Worm (Caenorhabditis elegans) whole organism, L4 larva: ENCODE results near the gene ddx-35.

Experiments
- D1046.2 ChIP-seq: fragments of 200-800 bp; sonication (Bioruptor generic); IDR thresholded peaks from 2 replicates; pipeline ENCODE4 v1.3.6; 2022; ENCODE audit warnings: missing genetic modification characterization, missing compliant biosample characterization
- F26F4.8 ChIP-seq: fragments of 200-800 bp; sonication (Bioruptor generic); conservative IDR thresholded peaks from 2 replicates; pipeline ENCODE4 v1.3.6; 2022; ENCODE audit warnings: missing genetic modification characterization, missing compliant biosample characterization
- F44E2.7 ChIP-seq: fragments of 200-800 bp; sonication (Bioruptor generic); IDR thresholded peaks from 2 replicates; pipeline ENCODE4 v2.1.2; 2022; ENCODE audit warnings: missing genetic modification characterization, missing compliant biosample characterization
- F49E8.2 ChIP-seq: sonication (generic microtip); optimal IDR thresholded peaks from 2 replicates; lab custom pipeline; 2016; ENCODE audit warnings: missing compliant biosample characterization, mild to moderate bottlenecking, missing genetic modification characterization, borderline replicate concordance
- Y105C5A.15 ChIP-seq: fragments of 200-800 bp; sonication (Bioruptor generic); IDR thresholded peaks from 2 replicates; pipeline ENCODE4 v1.3.6; 2022; ENCODE audit warnings: missing genetic modification characterization, missing compliant biosample characterization
- Y5F2A.4 ChIP-seq: fragments of 200-800 bp; sonication (Bioruptor generic); optimal IDR thresholded peaks from 2 replicates; lab custom pipeline; 2018; ENCODE audit warnings: mild to moderate bottlenecking, missing genetic modification characterization, missing compliant biosample characterization
- ZK337.2 ChIP-seq: fragments of 200-800 bp; sonication (Bioruptor generic); IDR thresholded peaks from 2 replicates; pipeline ENCODE4 v1.3.6; 2022; ENCODE audit warnings: missing genetic modification reagents, missing genetic modification characterization, missing compliant biosample characterization
- ZK546.5 ChIP-seq, 2 experiments: sonication (generic microtip); optimal IDR thresholded peaks; 2 replicates each; lab custom pipeline; 2017; ENCODE audit warnings: missing biosample characterization in 2 of 2, missing genetic modification characterization in 2 of 2
- aha-1 ChIP-seq: fragments of 150-350 bp; peaks from one replicate; lab custom pipeline; 2014; ENCODE audit warnings: missing biosample characterization, missing genetic modification characterization
- aly-2 ChIP-seq: sonication (generic microtip); optimal IDR thresholded peaks from 2 replicates; lab custom pipeline; 2018; ENCODE audit warnings: missing biosample characterization, missing genetic modification characterization
- arid-1 ChIP-seq: fragments of 200-800 bp; sonication (Bioruptor generic); conservative IDR thresholded peaks from 2 replicates; pipeline ENCODE4 v1.3.6; 2022; ENCODE audit warnings: missing genetic modification reagents, missing genetic modification characterization, missing compliant biosample characterization
- ceh-20 ChIP-seq: fragments of 200-800 bp; sonication (Bioruptor generic); IDR thresholded peaks from 2 replicates; pipeline ENCODE4 v1.3.6; 2022; ENCODE audit warnings: missing genetic modification reagents, missing genetic modification characterization, missing compliant biosample characterization
- ceh-32 ChIP-seq: sonication (generic microtip); optimal IDR thresholded peaks from 2 replicates; lab custom pipeline; 2016; ENCODE audit warnings: mild to moderate bottlenecking, missing genetic modification characterization, missing compliant biosample characterization; ENCODE audit not compliant: poor library complexity
- ceh-44 ChIP-seq: fragments of 200-800 bp; sonication (Bioruptor generic); IDR thresholded peaks from 2 replicates; pipeline ENCODE4 v1.3.6; 2022; ENCODE audit warnings: missing genetic modification reagents, missing genetic modification characterization, missing compliant biosample characterization
- ceh-82 ChIP-seq: sonication (generic microtip); optimal IDR thresholded peaks from 2 replicates; lab custom pipeline; 2017; ENCODE audit warnings: missing biosample characterization, missing genetic modification characterization
- ctbp-1 ChIP-seq: fragments of 200-800 bp; sonication (Bioruptor generic); IDR thresholded peaks from 2 replicates; pipeline ENCODE4 v1.3.6; 2022; ENCODE audit warnings: missing genetic modification reagents, missing genetic modification characterization, missing compliant biosample characterization
- daf-16 ChIP-seq, 3 experiments: sonication (generic microtip); optimal IDR thresholded peaks; 2 replicates each; lab custom pipeline; 2016 to 2017; ENCODE audit warnings: missing genetic modification characterization in 3 of 3, missing genetic modification reagents in 3 of 3, mild to moderate bottlenecking in 2 of 3, missing compliant biosample characterization in 2 of 3, missing biosample characterization in 1 of 3, moderate library complexity in 1 of 3
- daf-8 ChIP-seq: fragments of 200-800 bp; sonication (Bioruptor generic); IDR thresholded peaks from 2 replicates; pipeline ENCODE4 v1.3.6; 2022; ENCODE audit warnings: missing genetic modification characterization, missing compliant biosample characterization
- dmd-6 ChIP-seq: fragments of 200-800 bp; sonication (Bioruptor generic); IDR thresholded peaks from 2 replicates; pipeline ENCODE4 v1.3.6; 2022; ENCODE audit warnings: missing genetic modification reagents, missing genetic modification characterization, missing compliant biosample characterization
- dmd-8 ChIP-seq: fragments of 200-800 bp; sonication (Bioruptor generic); IDR thresholded peaks from 2 replicates; pipeline ENCODE4 v1.3.6; 2022; ENCODE audit warnings: missing genetic modification characterization, missing compliant biosample characterization
- dpl-1 ChIP-seq: fragments of 150-350 bp; optimal IDR thresholded peaks from 2 replicates; lab custom pipeline; 2014; ENCODE audit warnings: missing biosample characterization, missing genetic modification reagents, missing genetic modification characterization
- egl-43 ChIP-seq: fragments of 200-800 bp; sonication (Bioruptor generic); IDR thresholded peaks from 2 replicates; pipeline ENCODE4 v1.3.6; 2022; ENCODE audit warnings: missing genetic modification reagents, missing genetic modification characterization, missing compliant biosample characterization
- fkh-10 ChIP-seq: fragments of 150-350 bp; optimal IDR thresholded peaks from 2 replicates; lab custom pipeline; 2014; ENCODE audit warnings: missing biosample characterization, missing genetic modification reagents, missing genetic modification characterization
- gei-8 ChIP-seq: fragments of 200-800 bp; sonication (Bioruptor generic); optimal IDR thresholded peaks from 2 replicates; lab custom pipeline; 2018; ENCODE audit warnings: mild to moderate bottlenecking, missing genetic modification characterization, missing compliant biosample characterization
- hif-1 ChIP-seq, 2 experiments: sonication (generic microtip); optimal IDR thresholded peaks; 2 replicates each; lab custom pipeline; 2016 to 2017; ENCODE audit warnings: missing compliant biosample characterization in 2 of 2, missing genetic modification characterization in 2 of 2, missing genetic modification reagents in 2 of 2, missing genotype in 2 of 2, mild to moderate bottlenecking in 1 of 2
- lim-7 ChIP-seq: fragments of 200-800 bp; sonication (Bioruptor generic); IDR thresholded peaks from 2 replicates; pipeline ENCODE4 v1.3.6; 2022; ENCODE audit warnings: missing genetic modification characterization, missing compliant biosample characterization
- lin-38 ChIP-seq: fragments of 200-800 bp; sonication (Bioruptor generic); IDR thresholded peaks from 2 replicates; pipeline ENCODE4 v1.3.6; 2022; ENCODE audit warnings: missing genetic modification reagents, missing genetic modification characterization, missing compliant biosample characterization
- lsy-2 ChIP-seq, 2 experiments: fragments of 150-350 bp in 1 of 2; sonication (generic microtip) in 1 of 2; optimal IDR thresholded peaks; 2 replicates each; lab custom pipeline; 2014 to 2017; ENCODE audit warnings: missing biosample characterization in 2 of 2, missing genetic modification characterization in 2 of 2
- mep-1 ChIP-seq: fragments of 150-350 bp; sonication (generic microtip); optimal IDR thresholded peaks from 3 replicates; lab custom pipeline; 2014; ENCODE audit warnings: missing biosample characterization, missing genetic modification characterization
- mxl-3 ChIP-seq: fragments of 200-800 bp; sonication (Bioruptor generic); optimal IDR thresholded peaks from 2 replicates; lab custom pipeline; 2018; ENCODE audit warnings: mild to moderate bottlenecking, missing genetic modification characterization, missing compliant biosample characterization
- nhr-11 ChIP-seq: fragments of 150-350 bp; optimal IDR thresholded peaks from 2 replicates; lab custom pipeline; 2014; ENCODE audit warnings: missing biosample characterization, missing genetic modification characterization
- nhr-111 ChIP-seq: fragments of 200-800 bp; sonication (Bioruptor generic); optimal IDR thresholded peaks from 2 replicates; lab custom pipeline; 2018; ENCODE audit warnings: mild to moderate bottlenecking, missing genetic modification characterization, missing compliant biosample characterization
- nhr-28 ChIP-seq: fragments of 150-350 bp; optimal IDR thresholded peaks from 2 replicates; lab custom pipeline; 2014; ENCODE audit warnings: missing biosample characterization, missing genetic modification characterization
- nhr-6 ChIP-seq: fragments of 150-350 bp; optimal IDR thresholded peaks from 2 replicates; lab custom pipeline; 2014; ENCODE audit warnings: missing biosample characterization, missing genetic modification characterization
- pha-4 ChIP-seq, 2 experiments: fragments of 150-350 bp in 1 of 2; fragments of 200-800 bp in 1 of 2; sonication (Bioruptor generic) in 1 of 2; IDR thresholded peaks in 1 of 2; optimal IDR thresholded peaks in 1 of 2; 2 replicates each; pipeline versions ENCODE4 v1.3.6 to Lab custom; 2014 to 2022; ENCODE audit warnings: missing genetic modification characterization in 2 of 2, missing genetic modification reagents in 2 of 2, missing biosample characterization in 1 of 2, missing compliant biosample characterization in 1 of 2
- php-3 ChIP-seq: fragments of 200-800 bp; sonication (Bioruptor generic); IDR thresholded peaks from 2 replicates; pipeline ENCODE4 v1.3.6; 2022; ENCODE audit warnings: missing genetic modification reagents, missing genetic modification characterization, missing compliant biosample characterization
- rbr-2 ChIP-seq: sonication (generic microtip); optimal IDR thresholded peaks from 2 replicates; lab custom pipeline; 2016; ENCODE audit warnings: missing genotype, missing genetic modification characterization, missing compliant biosample characterization
- saeg-2 ChIP-seq: fragments of 200-800 bp; sonication (Bioruptor generic); IDR thresholded peaks from 2 replicates; pipeline ENCODE4 v1.3.6; 2022; ENCODE audit warnings: missing genetic modification reagents, missing genetic modification characterization, missing compliant biosample characterization
- sdz-12 ChIP-seq: fragments of 200-800 bp; sonication (Bioruptor generic); optimal IDR thresholded peaks from 2 replicates; lab custom pipeline; 2018; ENCODE audit warnings: mild to moderate bottlenecking, missing genetic modification characterization, missing compliant biosample characterization
- spr-1 ChIP-seq: sonication (generic microtip); optimal IDR thresholded peaks from 2 replicates; lab custom pipeline; 2016; ENCODE audit warnings: mild to moderate bottlenecking, missing genetic modification characterization, missing compliant biosample characterization
- unc-130 ChIP-seq: sonication (generic microtip); optimal IDR thresholded peaks from 2 replicates; lab custom pipeline; 2016; ENCODE audit warnings: missing genetic modification reagents, missing genetic modification characterization, missing compliant biosample characterization
- unc-62 ChIP-seq, 3 experiments: fragments of 150-350 bp in 1 of 3; sonication (generic microtip); optimal IDR thresholded peaks in 2 of 3; peaks in 1 of 3; 1 replicate in 1 of 3; 2 replicates in 2 of 3; lab custom pipeline; 2014 to 2017; ENCODE audit warnings: missing biosample characterization in 3 of 3, missing genetic modification characterization in 3 of 3, missing genetic modification reagents in 3 of 3, missing genotype in 1 of 3
- vab-7 ChIP-seq: fragments of 200-800 bp; sonication (Bioruptor generic); IDR thresholded peaks from 2 replicates; pipeline ENCODE4 v1.3.6; 2022; ENCODE audit warnings: missing genetic modification reagents, missing genetic modification characterization, missing compliant biosample characterization
- ztf-11 ChIP-seq: fragments of 150-350 bp; optimal IDR thresholded peaks from 2 replicates; lab custom pipeline; 2014; ENCODE audit warnings: missing biosample characterization, missing genetic modification characterization
- ztf-7 ChIP-seq: fragments of 150-350 bp; optimal IDR thresholded peaks from 2 replicates; lab custom pipeline; 2014; ENCODE audit warnings: missing biosample characterization, missing genetic modification characterization

The ddx-35 gene

ce11 chrIII:1600670-1601194 lies 46.5 kb upstream of the ddx-35 start, which contains the start of gene sms-3 (continued):
- TF ChIP-seq ceh-32 (tag; lab: Kevin White, UChicago): no peak
- TF ChIP-seq aly-2 (tag; lab: Kevin White, UChicago): no peak
- TF ChIP-seq php-3 (GFP tag; lab: Robert Waterston, UW): no peak
- peak; percentile 75 for TF ChIP-seq ZK337.2 (GFP tag; lab: Robert Waterston, UW)
- 0 out of 2 replicates have a peak, but pooled peaks have one; percentile 9 for TF ChIP-seq ceh-44 (GFP tag; lab: Robert Waterston, UW)
- TF ChIP-seq mxl-3 (GFP tag; lab: Kevin White, UChicago): no peak
- TF ChIP-seq nhr-111 (GFP tag; lab: Kevin White, UChicago): peak; percentile 29
- TF ChIP-seq daf-8 (GFP tag; lab: Robert Waterston, UW): no peak
- no peak for TF ChIP-seq ZK546.5 (tag; optimal IDR thresholded peaks at IDR 0.05; lab: Kevin White, UChicago)
- peak; percentile 84; the same call in 1 of the 2 replicates for TF ChIP-seq F26F4.8
- peak; percentile 83 for TF ChIP-seq egl-43 (GFP tag; lab: Robert Waterston, UW)
- TF ChIP-seq D1046.2 (GFP tag; lab: Robert Waterston, UW): no peak
- TF ChIP-seq nhr-11 (tag; lab: Kevin White, UChicago): no peak
- peak; percentile 81 for TF ChIP-seq pha-4 (GFP tag; IDR thresholded peaks at IDR 0.05; lab: Robert Waterston, UW)
- TF ChIP-seq pha-4 (tag; optimal IDR thresholded peaks at IDR 0.05; lab: Kevin White, UChicago): no peak
- TF ChIP-seq vab-7 (GFP tag; lab: Robert Waterston, UW): peak; percentile 68
- TF ChIP-seq F44E2.7 (GFP tag; lab: Robert Waterston, UW): peak; percentile 87; the same call in 1 of the 2 replicates
- TF ChIP-seq lim-7 (GFP tag; lab: Robert Waterston, UW): peak; percentile 84
- TF ChIP-seq ztf-7 (tag; lab: Kevin White, UChicago): no peak
- no peak for TF ChIP-seq nhr-6
- TF ChIP-seq mep-1 (tag; lab: Kevin White, UChicago): no peak
- TF ChIP-seq gei-8 (GFP tag; lab: Kevin White, UChicago): no peak
- TF ChIP-seq unc-130 (GFP tag; lab: Kevin White, UChicago): peak; percentile 79
- no peak for TF ChIP-seq ceh-82 (tag; lab: Kevin White, UChicago)
- no peak for TF ChIP-seq ztf-11 (tag; lab: Kevin White, UChicago)
- peak; percentile 29 for TF ChIP-seq spr-1 (tag; lab: Kevin White, UChicago)
- peak; percentile 58; the same call in 1 of the 2 replicates for TF ChIP-seq arid-1 (GFP tag; lab: Robert Waterston, UW)
- TF ChIP-seq unc-62 (GFP tag; optimal IDR thresholded peaks at IDR 0.05 in 1 of 2; lab: Kevin White, UChicago): no peak
- no peak for TF ChIP-seq unc-62 (tag; optimal IDR thresholded peaks at IDR 0.05; lab: Kevin White, UChicago)
- peak in 1 of 2 experiments; percentile 6 for TF ChIP-seq hif-1 (tag; optimal IDR thresholded peaks at IDR 0.05; lab: Kevin White, UChicago)
- no peak for TF ChIP-seq saeg-2 (GFP tag; lab: Robert Waterston, UW)
- TF ChIP-seq fkh-10 (GFP tag; lab: Kevin White, UChicago): no peak
- TF ChIP-seq nhr-28 (tag; lab: Kevin White, UChicago): no peak
- TF ChIP-seq Y105C5A.15 (GFP tag; lab: Robert Waterston, UW): peak; percentile 79; the same call in 1 of the 2 replicates

ce11 chrIII:1598927-1599326 lies 44.7 kb upstream of the ddx-35 start:
- TF ChIP-seq Y5F2A.4 (peak; percentile 10), aha-1 (tag; lab: Kevin White, UChicago) (no peak), unc-62 (GFP tag; optimal IDR thresholded peaks at IDR 0.05 in 1 of 2; lab: Kevin White, UChicago) (no peak), unc-62 (tag; optimal IDR thresholded peaks at IDR 0.05; lab: Kevin White, UChicago) (no peak), hif-1 (tag; optimal IDR thresholded peaks at IDR 0.05; lab: Kevin White, UChicago) (no peak), Y105C5A.15 (GFP tag; lab: Robert Waterston, UW) (0 out of 2 replicates have a peak, but pooled peaks have one; percentile 65), unc-130 (GFP tag; lab: Kevin White, UChicago) (peak; percentile 37), ctbp-1 (GFP tag; lab: Robert Waterston, UW) (0 out of 2 replicates have a peak, but pooled peaks have one; percentile 42), lin-38 (GFP tag; lab: Robert Waterston, UW) (peak; percentile 75), dmd-6 (GFP tag; lab: Robert Waterston, UW) (peak; percentile 28), arid-1 (GFP tag; lab: Robert Waterston, UW) (peak; percentile 75), rbr-2 (tag; lab: Kevin White, UChicago) (no peak), pha-4 (GFP tag; IDR thresholded peaks at IDR 0.05; lab: Robert Waterston, UW) (peak; percentile 80), pha-4 (tag; optimal IDR thresholded peaks at IDR 0.05; lab: Kevin White, UChicago) (no peak), sdz-12 (GFP tag; lab: Kevin White, UChicago) (no peak), F49E8.2 (tag; lab: Kevin White, UChicago) (peak; percentile 14), gei-8 (GFP tag; lab: Kevin White, UChicago) (no peak), dmd-8 (GFP tag; lab: Robert Waterston, UW) (peak; percentile 83; the same call in 1 of the 2 replicates), ceh-20 (peak; percentile 35; the same call in 1 of the 2 replicates), ceh-44 (GFP tag; lab: Robert Waterston, UW) (peak; percentile 54; the same call in 1 of the 2 replicates), F26F4.8 (peak; percentile 85), vab-7 (GFP tag; lab: Robert Waterston, UW) (peak; percentile 62), dpl-1 (GFP tag; lab: Kevin White, UChicago) (no peak), lsy-2 (tag; optimal IDR thresholded peaks at IDR 0.05; lab: Kevin White, UChicago) (no peak), daf-16 (GFP tag; optimal IDR thresholded peaks at IDR 0.05; lab: Kevin White, UChicago) (peak in 1 of 2 experiments; percentile 35), daf-16 (tag; optimal IDR thresholded peaks at IDR 0.05; lab: Kevin White, UChicago) (no peak)
